Worm (Caenorhabditis elegans) whole organism, late embryonic: ENCODE measurements around the gene col-69.

ENCODE experiments used
- C38D4.7 ChIP-seq: fragments of 200-800 bp; sonication (Bioruptor generic); optimal IDR thresholded peaks from 2 replicates; lab custom pipeline; 2018; ENCODE audit warnings: mild to moderate bottlenecking, missing genetic modification characterization, moderate library complexity, missing compliant biosample characterization
- Y22D7AL.16 ChIP-seq: sonication (generic microtip); optimal IDR thresholded peaks from 2 replicates; lab custom pipeline; 2016; ENCODE audit warnings: missing genetic modification characterization, missing compliant biosample characterization
- ahr-1 ChIP-seq: sonication (generic microtip); optimal IDR thresholded peaks from 2 replicates; lab custom pipeline; 2016; ENCODE audit warnings: missing genetic modification characterization, missing compliant biosample characterization
- ama-1 ChIP-seq: fragments of 150-350 bp; optimal IDR thresholded peaks from 2 replicates; lab custom pipeline; 2014
- ceh-14 ChIP-seq: sonication (generic microtip); optimal IDR thresholded peaks from 2 replicates; lab custom pipeline; 2016; ENCODE audit warnings: missing genotype, missing genetic modification characterization, missing compliant biosample characterization
- ceh-18 ChIP-seq: sonication (generic microtip); optimal IDR thresholded peaks from 2 replicates; lab custom pipeline; 2016; ENCODE audit warnings: missing genetic modification characterization, missing compliant biosample characterization
- ceh-19 ChIP-seq: fragments of 200-800 bp; sonication (Bioruptor generic); optimal IDR thresholded peaks from 2 replicates; lab custom pipeline; 2018; ENCODE audit warnings: mild to moderate bottlenecking, missing genetic modification characterization, missing compliant biosample characterization
- ceh-2 ChIP-seq: sonication (generic microtip); optimal IDR thresholded peaks from 2 replicates; lab custom pipeline; 2016; ENCODE audit warnings: missing genotype, missing genetic modification characterization, missing compliant biosample characterization
- dmd-4 ChIP-seq: sonication (generic microtip); optimal IDR thresholded peaks from 2 replicates; lab custom pipeline; 2016; ENCODE audit warnings: borderline replicate concordance, missing genetic modification characterization, missing compliant biosample characterization
- dve-1 ChIP-seq: sonication (generic microtip); optimal IDR thresholded peaks from 2 replicates; lab custom pipeline; 2017; ENCODE audit warnings: antibody characterized with exemption, mild to moderate bottlenecking, missing genetic modification characterization, missing compliant biosample characterization
- elt-4 ChIP-seq: sonication (generic microtip); optimal IDR thresholded peaks from 2 replicates; lab custom pipeline; 2016; ENCODE audit warnings: missing genetic modification characterization, missing compliant biosample characterization
- ets-4 ChIP-seq: sonication (generic microtip); optimal IDR thresholded peaks from 2 replicates; lab custom pipeline; 2016; ENCODE audit warnings: missing genetic modification characterization, missing compliant biosample characterization
- fax-1 ChIP-seq: sonication (generic microtip); optimal IDR thresholded peaks from 2 replicates; lab custom pipeline; 2016; ENCODE audit warnings: missing genotype, missing genetic modification characterization, missing compliant biosample characterization
- fkh-10 ChIP-seq: fragments of 150-350 bp; optimal IDR thresholded peaks from 2 replicates; lab custom pipeline; 2014; ENCODE audit warnings: missing biosample characterization, missing genetic modification reagents, missing genetic modification characterization
- hlh-13 ChIP-seq: fragments of 200-800 bp; sonication (Bioruptor generic); optimal IDR thresholded peaks from 2 replicates; lab custom pipeline; 2018; ENCODE audit warnings: mild to moderate bottlenecking, missing genetic modification characterization, missing compliant biosample characterization
- hlh-15 ChIP-seq: sonication (generic microtip); optimal IDR thresholded peaks from 2 replicates; lab custom pipeline; 2016; ENCODE audit warnings: missing genetic modification characterization, missing compliant biosample characterization
- hlh-6 ChIP-seq: sonication (generic microtip); optimal IDR thresholded peaks from 2 replicates; lab custom pipeline; 2016; ENCODE audit warnings: missing genotype, missing genetic modification characterization, missing compliant biosample characterization
- hlh-8 ChIP-seq: sonication (generic microtip); optimal IDR thresholded peaks from 2 replicates; lab custom pipeline; 2016; ENCODE audit warnings: missing genotype, missing genetic modification characterization, missing compliant biosample characterization
- lim-6 ChIP-seq: sonication (generic microtip); optimal IDR thresholded peaks from 2 replicates; lab custom pipeline; 2016; ENCODE audit warnings: missing genetic modification characterization, missing compliant biosample characterization
- lin-11 ChIP-seq: fragments of 200-800 bp; sonication (Bioruptor generic); optimal IDR thresholded peaks from 2 replicates; lab custom pipeline; 2018; ENCODE audit warnings: mild to moderate bottlenecking, missing genetic modification characterization, missing compliant biosample characterization
- madf-2 ChIP-seq: sonication (generic microtip); optimal IDR thresholded peaks from 2 replicates; lab custom pipeline; 2017; ENCODE audit warnings: missing genetic modification characterization, missing compliant biosample characterization
- nfya-1 ChIP-seq: sonication (generic microtip); optimal IDR thresholded peaks from 2 replicates; lab custom pipeline; 2017; ENCODE audit warnings: missing genetic modification characterization, mild to moderate bottlenecking, missing compliant biosample characterization, antibody characterized with exemption, moderate library complexity
- nhr-11 ChIP-seq: fragments of 150-350 bp; optimal IDR thresholded peaks from 2 replicates; lab custom pipeline; 2014; ENCODE audit warnings: missing biosample characterization, missing genetic modification characterization
- nhr-232 ChIP-seq: sonication (generic microtip); optimal IDR thresholded peaks from 2 replicates; lab custom pipeline; 2016; ENCODE audit warnings: missing genetic modification characterization, missing compliant biosample characterization
- odd-2 ChIP-seq: sonication (generic microtip); optimal IDR thresholded peaks from 2 replicates; lab custom pipeline; 2017; ENCODE audit warnings: antibody characterized with exemption, mild to moderate bottlenecking, missing genetic modification characterization, missing compliant biosample characterization
- pat-9 ChIP-seq: fragments of 200-800 bp; sonication (Bioruptor generic); optimal IDR thresholded peaks from 2 replicates; lab custom pipeline; 2018; ENCODE audit warnings: mild to moderate bottlenecking, missing genetic modification characterization, moderate library complexity, missing compliant biosample characterization
- pax-1 ChIP-seq: fragments of 150-350 bp; optimal IDR thresholded peaks from 2 replicates; lab custom pipeline; 2014; ENCODE audit warnings: missing biosample characterization, missing genetic modification characterization
- pha-2 ChIP-seq: sonication (generic microtip); optimal IDR thresholded peaks from 2 replicates; lab custom pipeline; 2017; ENCODE audit warnings: mild to moderate bottlenecking, missing genetic modification characterization, missing compliant biosample characterization
- pha-4 ChIP-seq: fragments of 150-350 bp; optimal IDR thresholded peaks from 2 replicates; lab custom pipeline; 2018; ENCODE audit warnings: missing biosample characterization, missing genetic modification reagents, missing genetic modification characterization
- pros-1 ChIP-seq: fragments of 150-350 bp; optimal IDR thresholded peaks from 2 replicates; lab custom pipeline; 2014; ENCODE audit warnings: missing biosample characterization, missing genetic modification reagents, missing genetic modification characterization
- ref-2 ChIP-seq: sonication (generic microtip); optimal IDR thresholded peaks from 2 replicates; lab custom pipeline; 2016; ENCODE audit warnings: missing genetic modification characterization, missing compliant biosample characterization
- rnt-1 ChIP-seq: sonication (generic microtip); optimal IDR thresholded peaks from 2 replicates; lab custom pipeline; 2016; ENCODE audit warnings: missing genetic modification characterization, missing compliant biosample characterization
- sdc-2 ChIP-seq: sonication (generic microtip); optimal IDR thresholded peaks from 2 replicates; lab custom pipeline; 2016; ENCODE audit warnings: missing genotype, missing genetic modification characterization, missing compliant biosample characterization
- syd-9 ChIP-seq: sonication (generic microtip); optimal IDR thresholded peaks from 2 replicates; lab custom pipeline; 2016; ENCODE audit warnings: mild to moderate bottlenecking, missing genetic modification characterization, moderate library complexity, missing compliant biosample characterization
- ttx-3 ChIP-seq: sonication (generic microtip); optimal IDR thresholded peaks from 2 replicates; lab custom pipeline; 2016; ENCODE audit warnings: missing genetic modification reagents, missing genetic modification characterization, missing compliant biosample characterization
- unc-3 ChIP-seq, 2 experiments: fragments of 200-800 bp in 1 of 2; sonication (Bioruptor generic) in 1 of 2; sonication (generic microtip) in 1 of 2; conservative IDR thresholded peaks in 1 of 2; optimal IDR thresholded peaks in 1 of 2; 2 replicates each; pipeline versions ENCODE4 v1.3.6 to Lab custom; 2016 to 2022; ENCODE audit warnings: missing compliant biosample characterization in 2 of 2, missing genetic modification characterization in 2 of 2, missing genetic modification reagents in 1 of 2
- unc-42 ChIP-seq: sonication (generic microtip); optimal IDR thresholded peaks from 2 replicates; lab custom pipeline; 2016; ENCODE audit warnings: missing genotype, missing genetic modification characterization, missing compliant biosample characterization
- unc-55 ChIP-seq: sonication (generic microtip); optimal IDR thresholded peaks from 2 replicates; lab custom pipeline; 2017; ENCODE audit warnings: missing biosample characterization, missing genetic modification reagents, missing genetic modification characterization
- unc-86 ChIP-seq: sonication (generic microtip); optimal IDR thresholded peaks from 2 replicates; lab custom pipeline; 2016; ENCODE audit warnings: missing genetic modification characterization, missing compliant biosample characterization
- ztf-16 ChIP-seq: sonication (generic microtip); optimal IDR thresholded peaks from 2 replicates; lab custom pipeline; 2017; ENCODE audit warnings: missing genetic modification characterization, missing compliant biosample characterization

Gene col-69

ce11 chrII:290282-290681, 15.3 kb downstream of the col-69 start, which contains the start of gene djr-1.1:
Gene djr-1.1, plus strand, starts transcription at chrII:290582.
- no peak for TF ChIP-seq nhr-232 (tag; lab: Kevin White, UChicago)
- TF ChIP-seq dmd-4 = no peak
- no peak for TF ChIP-seq sdc-2 (tag; lab: Kevin White, UChicago)
- no peak for TF ChIP-seq pha-2
- TF ChIP-seq pat-9 (tag; lab: Kevin White, UChicago) = no peak
- no peak for TF ChIP-seq dve-1 (tag; lab: Kevin White, UChicago)
- no peak for TF ChIP-seq unc-55 (GFP tag; lab: Kevin White, UChicago)
- no peak for TF ChIP-seq nhr-11 (tag; lab: Kevin White, UChicago)
- TF ChIP-seq ahr-1 = no peak
- no peak for TF ChIP-seq Y22D7AL.16 (tag; lab: Kevin White, UChicago)
- no peak for TF ChIP-seq hlh-6
- TF ChIP-seq fkh-10 (GFP tag; lab: Kevin White, UChicago) = no peak
- no peak for TF ChIP-seq fax-1 (tag; lab: Kevin White, UChicago)
- TF ChIP-seq pha-4 (tag; lab: Kevin White, UChicago) = no peak
- TF ChIP-seq ttx-3 (tag; lab: Kevin White, UChicago) = no peak

DNA sequence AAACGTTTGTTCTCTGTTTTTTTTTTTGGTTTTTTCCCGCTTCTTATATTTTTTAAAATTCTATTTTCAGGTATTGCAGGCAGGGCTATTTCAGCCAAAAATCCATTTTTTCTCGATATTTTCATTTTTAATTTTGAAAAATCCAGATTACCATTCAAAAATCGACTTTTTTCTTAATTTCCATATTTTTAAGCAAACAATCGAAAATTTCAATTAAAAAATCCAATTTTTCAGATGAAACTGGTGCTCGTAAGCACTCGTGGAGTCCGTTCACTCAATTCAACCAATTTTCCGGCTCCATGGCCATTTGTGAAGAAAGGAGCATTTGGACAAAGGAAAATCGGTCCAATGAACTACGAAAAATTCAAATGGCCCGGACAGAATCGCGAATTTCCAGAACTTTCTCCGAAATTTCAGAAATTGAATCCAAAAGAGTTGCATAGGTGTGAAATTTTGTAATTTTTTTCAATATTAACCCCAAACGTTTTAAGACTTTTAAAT, 16.8 kb downstream of the col-69 start, which contains the start of gene mrpl-41:
mrpl-41 (plus strand) TSS at position 235 of the 501 bp plus-strand sequence.
- no peak for TF ChIP-seq unc-55 (GFP tag; lab: Kevin White, UChicago)
- no peak for TF ChIP-seq syd-9
- TF ChIP-seq unc-86 (tag; lab: Kevin White, UChicago) = no peak
- TF ChIP-seq elt-4 = no peak
- no peak for TF ChIP-seq lim-6 (tag; lab: Kevin White, UChicago)
- TF ChIP-seq hlh-8 (tag; lab: Kevin White, UChicago) = no peak
- no peak for TF ChIP-seq rnt-1 (tag; lab: Kevin White, UChicago)
- TF ChIP-seq hlh-15 = no peak

DNA sequence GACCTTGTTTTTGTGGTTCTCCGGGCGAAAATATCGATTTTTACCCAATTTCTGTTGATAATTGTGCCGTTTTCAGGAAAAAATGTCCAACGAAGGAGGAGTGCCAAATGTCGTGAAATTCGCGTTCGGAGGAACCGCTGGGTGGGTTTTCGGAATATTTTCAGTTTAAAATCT, 19.1 kb downstream of the col-69 start, which contains the start of gene misc-1:
misc-1 (plus strand) TSS at position 75 of the 174 bp plus-strand sequence.
- TF ChIP-seq sdc-2 (tag; lab: Kevin White, UChicago) (no peak), hlh-8 (tag; lab: Kevin White, UChicago) (no peak), unc-55 (GFP tag; lab: Kevin White, UChicago) (no peak), ceh-18 (no peak), ztf-16 (tag; lab: Kevin White, UChicago) (no peak), unc-3 (GFP tag; conservative IDR thresholded peaks at IDR 0.05; lab: Robert Waterston, UW) (no peak), unc-3 (tag; optimal IDR thresholded peaks at IDR 0.05; lab: Kevin White, UChicago) (no peak), lin-11 (tag; lab: Kevin White, UChicago) (no peak), odd-2 (tag; lab: Kevin White, UChicago) (no peak), madf-2 (tag; lab: Kevin White, UChicago) (no peak), ama-1 (lab: Kevin White, UChicago) (no peak), pax-1 (no peak), fax-1 (tag; lab: Kevin White, UChicago) (no peak), ceh-14 (tag; lab: Kevin White, UChicago) (no peak), ceh-19 (GFP tag; lab: Kevin White, UChicago) (no peak), elt-4 (no peak), hlh-13 (GFP tag; lab: Kevin White, UChicago) (no peak), ref-2 (tag; lab: Kevin White, UChicago) (no peak), dve-1 (tag; lab: Kevin White, UChicago) (no peak)

- no peak for TF ChIP-seq pros-1 (tag; lab: Kevin White, UChicago)
- TF ChIP-seq ceh-18 = peak; percentile 19
- TF ChIP-seq dmd-4 = no peak
- no peak for TF ChIP-seq ceh-2 (tag; lab: Kevin White, UChicago)
- TF ChIP-seq madf-2 (tag; lab: Kevin White, UChicago) = no peak
- TF ChIP-seq unc-86 (tag; lab: Kevin White, UChicago) = no peak
- TF ChIP-seq unc-55 (GFP tag; lab: Kevin White, UChicago) = peak; percentile 4
- no peak for TF ChIP-seq C38D4.7
- no peak for TF ChIP-seq ets-4 (tag; lab: Kevin White, UChicago)
- no peak for TF ChIP-seq ceh-14 (tag; lab: Kevin White, UChicago)
- peak; percentile 69 for TF ChIP-seq nfya-1 (tag; lab: Kevin White, UChicago)
- TF ChIP-seq dve-1 (tag; lab: Kevin White, UChicago) = peak; percentile 18
- peak; percentile 45 for TF ChIP-seq unc-42 (tag; lab: Kevin White, UChicago)
Measured at ce11 chrII:285627-286550, 19.7 kb downstream of the col-69 start, which contains the start of gene B0432.10. Gene B0432.10, minus strand, starts transcription at chrII:286275.
